Worm (Caenorhabditis elegans) whole organism, young adult: ENCODE data around the gene srw-95.

Experiments used
- ekl-4 ChIP-seq: fragments of 200-800 bp; sonication (Bioruptor generic); IDR thresholded peaks from 2 replicates; pipeline ENCODE4 v1.3.6; 2022; ENCODE audit warnings: missing genetic modification reagents, missing genetic modification characterization, missing compliant biosample characterization
- nhr-80 ChIP-seq: sonication (generic microtip); optimal IDR thresholded peaks from 2 replicates; lab custom pipeline; 2016; ENCODE audit warnings: missing genetic modification characterization, missing compliant biosample characterization

DNA sequence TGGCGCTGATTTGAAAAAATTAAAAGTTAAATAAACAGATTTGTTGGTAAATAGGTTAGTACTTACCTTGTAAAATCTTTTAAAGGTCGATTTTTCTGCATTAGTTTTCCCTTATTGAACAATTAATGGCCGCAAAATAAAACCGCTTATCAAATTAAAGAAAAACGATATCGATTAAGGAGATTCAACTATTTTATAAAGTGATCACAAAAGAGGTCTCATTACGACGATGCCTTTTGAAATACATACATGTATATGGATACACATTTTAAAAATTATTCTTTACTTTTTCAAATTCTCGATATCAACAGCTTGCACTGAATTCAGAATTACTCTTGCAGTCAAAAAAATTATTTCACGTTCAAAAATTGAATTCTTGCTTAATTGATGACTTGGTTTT is 46.7 kb downstream of the srw-95 start, which contains the start of gene Y17G9A.3:
- TF ChIP-seq nhr-80 (no peak), ekl-4 (GFP tag; lab: Robert Waterston, UW) (no peak)
